Fruit fly (Drosophila melanogaster) whole organism: Measurements from ENCODE around the gene CG14650.

Experiments used
- EcR ChIP-seq, 2 experiments: fragments of >200 bp; optimal IDR thresholded peaks; 2 replicates each; lab custom pipeline; 2017; ENCODE audit warnings: missing biosample characterization in 2 of 2, missing genetic modification characterization in 2 of 2, missing genetic modification reagents in 2 of 2
- psq ChIP-seq: fragments of >200 bp; optimal IDR thresholded peaks from 2 replicates; lab custom pipeline; 2017

DNA sequence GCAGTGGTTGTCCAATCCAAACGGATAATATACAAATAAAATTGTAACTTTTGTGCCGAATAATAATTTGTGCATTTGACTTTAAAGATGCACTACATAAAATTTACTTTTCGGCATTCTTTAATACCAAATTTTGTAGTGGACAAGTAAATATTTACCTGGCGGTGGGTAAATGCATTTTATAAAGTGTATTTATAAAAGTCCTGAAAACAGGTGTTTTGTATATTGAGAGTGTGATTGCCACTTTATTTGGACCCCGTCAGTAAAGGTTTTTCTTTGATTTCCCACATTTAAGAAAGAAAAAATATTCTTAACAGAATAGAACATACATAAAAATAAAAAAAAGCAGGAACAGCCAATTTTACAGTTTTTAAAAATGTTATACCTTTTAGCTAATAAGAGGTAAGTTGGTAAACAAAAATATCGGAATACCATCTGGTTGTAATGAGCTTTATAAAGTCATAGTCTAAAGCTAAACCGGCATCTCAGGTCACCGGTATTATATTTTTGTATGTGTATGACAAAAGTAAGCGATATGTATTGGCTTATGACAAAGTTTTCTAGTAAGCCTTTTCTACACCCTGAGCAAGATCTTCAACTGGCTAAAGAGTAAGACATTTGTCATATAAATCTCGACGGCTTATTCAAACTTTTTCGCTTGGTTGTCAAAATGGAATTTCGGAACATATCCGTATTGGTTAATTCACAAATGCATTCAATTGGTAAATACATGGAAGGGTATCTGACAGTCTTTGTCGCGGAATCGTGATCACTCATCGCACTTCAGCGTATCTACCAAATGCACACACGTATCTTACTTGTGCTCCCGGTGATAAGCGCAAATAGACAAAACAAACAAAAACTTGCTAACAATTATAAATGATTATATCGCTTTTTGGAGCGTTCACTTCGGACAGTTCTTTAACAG lies 42.3 kb upstream of the CG14650 start:
- TF ChIP-seq psq (lab: Kevin White, UChicago) (no peak), EcR (GFP tag; optimal IDR thresholded peaks at IDR 0.05; lab: Kevin White, UChicago) (no peak)
